Fruit fly (Drosophila melanogaster) whole organism, embryonic: ENCODE data around the gene Alms1a.

Experiments
- Antp ChIP-seq: fragments of 200-800 bp; sonication (Bioruptor generic); optimal IDR thresholded peaks from 3 replicates; lab custom pipeline; 2016; ENCODE audit warnings: missing biosample characterization, missing genetic modification characterization
- CG10267 ChIP-seq: fragments of 200-800 bp; sonication (Bioruptor generic); optimal IDR thresholded peaks from 2 replicates; lab custom pipeline; 2018; ENCODE audit warnings: missing biosample characterization, mild to moderate bottlenecking, missing genetic modification characterization, moderate library complexity
- CG10274 ChIP-seq: fragments of 200-800 bp; sonication (Bioruptor generic); optimal IDR thresholded peaks from 3 replicates; lab custom pipeline; 2017; ENCODE audit warnings: missing biosample characterization, mild to moderate bottlenecking, missing genetic modification characterization
- CG10654 ChIP-seq: fragments of 200-800 bp; sonication (Bioruptor generic); optimal IDR thresholded peaks from 2 replicates; lab custom pipeline; 2016; ENCODE audit warnings: missing biosample characterization, missing genetic modification characterization
- CG11560 ChIP-seq: fragments of 200-800 bp; sonication (Bioruptor generic); IDR thresholded peaks from 3 replicates; pipeline ENCODE4 v1.3.6; 2022; ENCODE audit warnings: missing biosample characterization, missing genetic modification characterization
- CG15601 ChIP-seq: fragments of 200-800 bp; sonication (Bioruptor generic); optimal IDR thresholded peaks from 3 replicates; lab custom pipeline; 2019; ENCODE audit warnings: missing biosample characterization, mild to moderate bottlenecking, missing genetic modification characterization, moderate library complexity
- CG1603 ChIP-seq: fragments of 200-800 bp; sonication (Bioruptor generic); optimal IDR thresholded peaks from 2 replicates; lab custom pipeline; 2019; ENCODE audit warnings: missing biosample characterization, mild to moderate bottlenecking, missing genetic modification characterization, moderate library complexity
- CG1792 ChIP-seq: fragments of 200-800 bp; sonication (Bioruptor generic); optimal IDR thresholded peaks from 2 replicates; lab custom pipeline; 2016; ENCODE audit warnings: missing biosample characterization, missing genetic modification characterization
- CG2116 ChIP-seq: fragments of 200-800 bp; sonication (Bioruptor generic); optimal IDR thresholded peaks from 3 replicates; lab custom pipeline; 2018; ENCODE audit warnings: missing biosample characterization, mild to moderate bottlenecking, missing genetic modification characterization
- CG2889 ChIP-seq: fragments of 200-800 bp; sonication (Bioruptor generic); IDR thresholded peaks from 3 replicates; pipeline ENCODE4 v1.3.6; 2022; ENCODE audit warnings: missing biosample characterization, missing genetic modification characterization
- CG30403 ChIP-seq: fragments of 200-800 bp; sonication (Bioruptor generic); optimal IDR thresholded peaks from 3 replicates; lab custom pipeline; 2016; ENCODE audit warnings: missing biosample characterization, missing genetic modification characterization
- CG30431 ChIP-seq: fragments of 200-800 bp; sonication (Bioruptor generic); optimal IDR thresholded peaks from 2 replicates; lab custom pipeline; 2017; ENCODE audit warnings: missing biosample characterization, missing genetic modification characterization
- CG31441 ChIP-seq: fragments of 200-800 bp; sonication (Bioruptor generic); IDR thresholded peaks from 2 replicates; pipeline ENCODE4 v1.3.6; 2022; ENCODE audit warnings: missing biosample characterization, missing genetic modification characterization
- CG3281 ChIP-seq: fragments of 200-800 bp; sonication (Bioruptor generic); optimal IDR thresholded peaks from 3 replicates; lab custom pipeline; 2017; ENCODE audit warnings: missing biosample characterization, mild to moderate bottlenecking, missing genetic modification characterization
- CG3995 ChIP-seq: fragments of 200-800 bp; sonication (Bioruptor generic); optimal IDR thresholded peaks from 3 replicates; lab custom pipeline; 2016; ENCODE audit warnings: missing biosample characterization, missing genetic modification characterization
- CG4282 ChIP-seq: fragments of 200-800 bp; sonication (Bioruptor generic); optimal IDR thresholded peaks from 2 replicates; lab custom pipeline; 2016; ENCODE audit warnings: missing biosample characterization, missing genetic modification characterization
- CG4360 ChIP-seq: fragments of 200-800 bp; sonication (Bioruptor generic); IDR thresholded peaks from 2 replicates; pipeline ENCODE4 v1.3.6; 2022; ENCODE audit warnings: missing biosample characterization, missing genetic modification characterization
- CG4617 ChIP-seq: fragments of 200-800 bp; sonication (Bioruptor generic); optimal IDR thresholded peaks from 3 replicates; lab custom pipeline; 2016; ENCODE audit warnings: missing biosample characterization, missing genetic modification characterization, borderline replicate concordance
- CG4854 ChIP-seq: fragments of 200-800 bp; sonication (Bioruptor generic); optimal IDR thresholded peaks from 2 replicates; lab custom pipeline; 2016; ENCODE audit warnings: missing biosample characterization, missing genetic modification characterization, inconsistent platforms
- CG6813 ChIP-seq: fragments of 200-800 bp; sonication (Bioruptor generic); optimal IDR thresholded peaks from 2 replicates; lab custom pipeline; 2017; ENCODE audit warnings: missing biosample characterization, missing genetic modification characterization, mild to moderate bottlenecking, moderate library complexity, missing genetic modification reagents
- CG7372 ChIP-seq: fragments of 200-800 bp; sonication (Bioruptor generic); IDR thresholded peaks from 2 replicates; pipeline ENCODE4 v1.3.6; 2022; ENCODE audit warnings: missing biosample characterization, missing genetic modification characterization
- CG7745 ChIP-seq: fragments of 200-800 bp; sonication (Bioruptor generic); optimal IDR thresholded peaks from 2 replicates; lab custom pipeline; 2018; ENCODE audit warnings: missing biosample characterization, mild to moderate bottlenecking, missing genetic modification characterization, moderate library complexity
- CG7963 ChIP-seq: fragments of 200-800 bp; sonication (Bioruptor generic); IDR thresholded peaks from 3 replicates; pipeline ENCODE4 v1.3.6; 2022; ENCODE audit warnings: missing biosample characterization, missing genetic modification characterization; ENCODE audit not compliant: partially characterized antibody
- CG8924 ChIP-seq: fragments of 200-800 bp; optimal IDR thresholded peaks from 3 replicates; lab custom pipeline; 2019; ENCODE audit warnings: missing biosample characterization, mild to moderate bottlenecking, missing genetic modification characterization, moderate library complexity
- Dip3 ChIP-seq: fragments of 200-800 bp; sonication (Bioruptor generic); optimal IDR thresholded peaks from 3 replicates; lab custom pipeline; 2016; ENCODE audit warnings: missing biosample characterization, missing genetic modification characterization
- Dp ChIP-seq: fragments of 200-800 bp; sonication (Bioruptor generic); optimal IDR thresholded peaks from 2 replicates; lab custom pipeline; 2018; ENCODE audit warnings: missing biosample characterization, mild to moderate bottlenecking, missing genetic modification characterization, moderate library complexity
- E2f1 ChIP-seq: fragments of 200-800 bp; sonication (Bioruptor generic); IDR thresholded peaks from 2 replicates; pipeline ENCODE4 v1.3.6; 2022; ENCODE audit warnings: missing biosample characterization, missing genetic modification characterization
- HmgZ ChIP-seq: fragments of 200-800 bp; sonication (Bioruptor generic); optimal IDR thresholded peaks from 2 replicates; lab custom pipeline; 2018; ENCODE audit warnings: missing biosample characterization, mild to moderate bottlenecking, missing genetic modification characterization
- Lhr ChIP-seq: fragments of 200-800 bp; sonication (Bioruptor generic); optimal IDR thresholded peaks from 3 replicates; lab custom pipeline; 2017; ENCODE audit warnings: mild to moderate bottlenecking, missing biosample characterization, missing genetic modification reagents, missing genetic modification characterization
- Max ChIP-seq: fragments of 200-800 bp; sonication (Bioruptor generic); optimal IDR thresholded peaks from 2 replicates; lab custom pipeline; 2016; ENCODE audit warnings: missing biosample characterization, mild to moderate bottlenecking, missing genetic modification characterization
- Nf-YC ChIP-seq: fragments of 200-800 bp; optimal IDR thresholded peaks from 3 replicates; lab custom pipeline; 2019; ENCODE audit warnings: missing biosample characterization, mild to moderate bottlenecking, missing genetic modification characterization, moderate library complexity
- Poxn ChIP-seq: fragments of 200-800 bp; sonication (Bioruptor generic); IDR thresholded peaks from 2 replicates; pipeline ENCODE4 v1.3.6; 2022; ENCODE audit warnings: missing biosample characterization, missing genetic modification characterization
- Rfx ChIP-seq: fragments of 200-800 bp; sonication (Bioruptor generic); IDR thresholded peaks from 2 replicates; pipeline ENCODE4 v1.3.6; 2022; ENCODE audit warnings: missing biosample characterization, missing genetic modification characterization
- bbx ChIP-seq: fragments of 200-800 bp; sonication (Bioruptor generic); IDR thresholded peaks from 2 replicates; pipeline ENCODE4 v1.3.6; 2022; ENCODE audit warnings: missing biosample characterization, missing genetic modification characterization; ENCODE audit not compliant: partially characterized antibody
- bsh ChIP-seq, 2 experiments: fragments of 200-800 bp; sonication (Bioruptor generic); optimal IDR thresholded peaks; 2 replicates each; lab custom pipeline; 2017 to 2018; ENCODE audit warnings: mild to moderate bottlenecking in 2 of 2, missing biosample characterization in 2 of 2, missing genetic modification characterization in 2 of 2, moderate library complexity in 1 of 2
- crol ChIP-seq: fragments of 200-800 bp; sonication (Bioruptor generic); IDR thresholded peaks from 2 replicates; pipeline ENCODE4 v1.3.6; 2022; ENCODE audit warnings: missing biosample characterization, missing genetic modification characterization
- dati ChIP-seq: fragments of 200-800 bp; sonication (Bioruptor generic); IDR thresholded peaks from 2 replicates; pipeline ENCODE4 v1.3.6; 2022; ENCODE audit warnings: missing biosample characterization, missing genetic modification characterization
- dmrt11E ChIP-seq: fragments of 200-800 bp; sonication (Bioruptor generic); optimal IDR thresholded peaks from 3 replicates; lab custom pipeline; 2018; ENCODE audit warnings: missing biosample characterization, mild to moderate bottlenecking, missing genetic modification characterization, moderate library complexity
- fd64A ChIP-seq: fragments of 200-800 bp; sonication (Bioruptor generic); optimal IDR thresholded peaks from 3 replicates; lab custom pipeline; 2018; ENCODE audit warnings: missing biosample characterization, mild to moderate bottlenecking, missing genetic modification characterization
- grn ChIP-seq: fragments of 200-800 bp; sonication (Bioruptor generic); optimal IDR thresholded peaks from 3 replicates; lab custom pipeline; 2017; ENCODE audit warnings: missing biosample characterization, missing genetic modification characterization
- jumu ChIP-seq: fragments of 200-800 bp; sonication (Bioruptor generic); optimal IDR thresholded peaks from 3 replicates; lab custom pipeline; 2016; ENCODE audit warnings: missing biosample characterization, missing genetic modification characterization
- kni ChIP-seq: fragments of 200-800 bp; sonication (Bioruptor generic); optimal IDR thresholded peaks from 3 replicates; lab custom pipeline; 2017; ENCODE audit warnings: mild to moderate bottlenecking, missing biosample characterization, missing genetic modification reagents, missing genetic modification characterization
- lab ChIP-seq: fragments of 200-800 bp; sonication (Bioruptor generic); optimal IDR thresholded peaks from 3 replicates; lab custom pipeline; 2017; ENCODE audit warnings: missing biosample characterization, missing genetic modification characterization, mild to moderate bottlenecking, moderate library complexity, missing genetic modification reagents
- lilli ChIP-seq: fragments of 200-800 bp; sonication (Bioruptor generic); optimal IDR thresholded peaks from 3 replicates; lab custom pipeline; 2016; ENCODE audit warnings: missing biosample characterization, missing genetic modification characterization
- maf-S ChIP-seq: fragments of 200-800 bp; sonication (Bioruptor generic); optimal IDR thresholded peaks from 2 replicates; lab custom pipeline; 2016; ENCODE audit warnings: missing biosample characterization, missing genetic modification characterization
- org-1 ChIP-seq: fragments of 200-800 bp; sonication (Bioruptor generic); optimal IDR thresholded peaks from 2 replicates; lab custom pipeline; 2017; ENCODE audit warnings: missing biosample characterization, missing genetic modification characterization
- pzg ChIP-seq: fragments of 200-800 bp; sonication (Bioruptor generic); optimal IDR thresholded peaks from 3 replicates; lab custom pipeline; 2018; ENCODE audit warnings: missing biosample characterization, mild to moderate bottlenecking, missing genetic modification characterization, moderate library complexity
- sens ChIP-seq: fragments of 200-800 bp; sonication (Bioruptor generic); peaks from one replicate; lab custom pipeline; 2016; ENCODE audit warnings: missing biosample characterization, missing genetic modification characterization
- sna ChIP-seq: fragments of 200-800 bp; sonication (Bioruptor generic); IDR thresholded peaks from 2 replicates; pipeline ENCODE4 v1.3.6; 2022; ENCODE audit warnings: missing biosample characterization, missing genetic modification characterization; ENCODE audit not compliant: partially characterized antibody
- stc ChIP-seq: fragments of 200-800 bp; sonication (Bioruptor generic); IDR thresholded peaks from 2 replicates; pipeline ENCODE4 v1.3.6; 2022; ENCODE audit warnings: missing biosample characterization, missing genetic modification characterization
- wdn ChIP-seq: fragments of 200-800 bp; sonication (Bioruptor generic); IDR thresholded peaks from 2 replicates; pipeline ENCODE4 v1.3.6; 2022; ENCODE audit warnings: missing biosample characterization, missing genetic modification characterization
- zen ChIP-seq: fragments of 200-800 bp; sonication (Bioruptor generic); optimal IDR thresholded peaks from 3 replicates; lab custom pipeline; 2018; ENCODE audit warnings: missing biosample characterization, mild to moderate bottlenecking, missing genetic modification characterization, moderate library complexity

Alms1a gene

DNA sequence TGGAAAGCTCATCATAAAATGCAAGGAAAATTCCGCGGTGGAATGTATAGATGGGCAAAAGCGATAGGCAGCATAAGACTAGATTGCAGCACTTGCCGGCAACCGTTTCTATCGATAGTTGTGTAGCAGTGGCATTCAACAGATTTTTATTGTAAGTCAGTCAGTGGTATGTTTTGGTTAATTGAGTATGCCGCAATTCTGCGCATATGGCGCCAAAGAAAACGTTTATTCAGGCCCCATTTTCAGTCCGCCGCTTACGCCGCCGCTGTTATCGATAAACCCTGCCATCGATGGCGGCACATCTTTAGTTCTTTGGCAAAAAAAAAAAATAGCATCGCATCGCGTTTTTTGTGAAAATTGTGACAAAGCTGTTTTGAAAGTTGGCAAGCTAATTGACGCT, 13.9 kb upstream of the Alms1a start, which contains the start of the genes Cbp80 and Torsin (continued):
- TF ChIP-seq sens (peak; percentile 76), CG30403 (GFP tag; lab: Kevin White, UChicago) (no peak), zen (tag; lab: Kevin White, UChicago) (peak; percentile 8), Nf-YC (tag; lab: Kevin White, UChicago) (peak; percentile 20), wdn (GFP tag; lab: Robert Waterston, UW) (no peak), fd64A (GFP tag; lab: Kevin White, UChicago) (no peak), grn (GFP tag; lab: Kevin White, UChicago) (no peak), bbx (peak; percentile 83), dati (no peak), CG3995 (peak; percentile 86), CG30431 (GFP tag; lab: Kevin White, UChicago) (no peak), E2f1 (GFP tag; lab: Robert Waterston, UW) (no peak), Rfx (no peak), stc (GFP tag; lab: Robert Waterston, UW) (no peak), CG1603 (peak; percentile 74), Dp (GFP tag; lab: Kevin White, UChicago) (peak; percentile 46), jumu (no peak), CG4360 (GFP tag; lab: Robert Waterston, UW) (no peak), CG10274 (GFP tag; lab: Kevin White, UChicago) (no peak), HmgZ (peak; percentile 19), pzg (GFP tag; lab: Kevin White, UChicago) (peak; percentile 52), CG11560 (tag; lab: Robert Waterston, UW) (no peak), CG1792 (no peak), maf-S (no peak), CG15601 (tag; lab: Kevin White, UChicago) (no peak), CG2116 (GFP tag; lab: Kevin White, UChicago) (peak; percentile 77), Dip3 (no peak), CG7372 (GFP tag; lab: Robert Waterston, UW) (no peak), CG31441 (GFP tag; lab: Robert Waterston, UW) (no peak), CG10654 (no peak), CG7745 (no peak), crol (no peak), lab (no peak), CG4282 (no peak), CG2889 (GFP tag; lab: Robert Waterston, UW) (no peak), bsh (GFP tag; optimal IDR thresholded peaks at IDR 0.05; lab: Kevin White, UChicago) (no peak), org-1 (no peak), Poxn (no peak), CG4617 (GFP tag; lab: Kevin White, UChicago) (peak; percentile 12), CG3281 (no peak), Lhr (no peak), lilli (GFP tag; lab: Kevin White, UChicago) (peak; percentile 30), CG10267 (tag; lab: Kevin White, UChicago) (peak; percentile 26), sna (peak; percentile 93), CG7963 (GFP tag; lab: Robert Waterston, UW) (peak; percentile 81), dmrt11E (tag; lab: Kevin White, UChicago) (no peak), CG8924 (tag; lab: Kevin White, UChicago) (no peak), Max (no peak), Antp (GFP tag; lab: Kevin White, UChicago) (peak; percentile 33), CG6813 (GFP tag; lab: Kevin White, UChicago) (no peak), CG4854 (GFP tag; lab: Kevin White, UChicago) (no peak), kni (GFP tag; lab: Kevin White, UChicago) (no peak)
